Worm (Caenorhabditis elegans): ENCODE measurements around the gene F59A6.3.

- TF ChIP-seq ceh-82 (tag; optimal IDR thresholded peaks at IDR 0.05) (no peak), snpc-4 (tag; optimal IDR thresholded peaks at IDR 0.05) (no peak)
These were observed 38.4 kb downstream of the F59A6.3 start for ce11 chrII:5046209-5047200.

All from whole organism, L1 larva.